Worm (Caenorhabditis elegans): ENCODE results near the gene col-3.

ce11 chrIV:8845922-8846321, 21.3 kb downstream of the col-3 start:
- TF ChIP-seq elt-1 (tag; optimal IDR thresholded peaks at IDR 0.05) (no peak), dmd-4 (tag; optimal IDR thresholded peaks at IDR 0.05) (no peak), mbf-1 (tag; optimal IDR thresholded peaks at IDR 0.05) (no peak), mdl-1 (tag; optimal IDR thresholded peaks at IDR 0.05) (no peak), nhr-11 (tag; optimal IDR thresholded peaks at IDR 0.05) (no peak), ceh-82 (tag; optimal IDR thresholded peaks at IDR 0.05) (no peak), nhr-25 (tag; optimal IDR thresholded peaks at IDR 0.05) (no peak), C34F6.9 (tag; optimal IDR thresholded peaks at IDR 0.05) (no peak), nhr-6 (tag; optimal IDR thresholded peaks at IDR 0.05) (no peak), zag-1 (tag; optimal IDR thresholded peaks at IDR 0.05) (no peak), nhr-12 (tag; optimal IDR thresholded peaks at IDR 0.05) (no peak), ama-1 (optimal IDR thresholded peaks at IDR 0.05) (no peak)

Measured in whole organism, L2 larva.